Worm (Caenorhabditis elegans): Measurements from ENCODE around the gene sri-1.

DNA sequence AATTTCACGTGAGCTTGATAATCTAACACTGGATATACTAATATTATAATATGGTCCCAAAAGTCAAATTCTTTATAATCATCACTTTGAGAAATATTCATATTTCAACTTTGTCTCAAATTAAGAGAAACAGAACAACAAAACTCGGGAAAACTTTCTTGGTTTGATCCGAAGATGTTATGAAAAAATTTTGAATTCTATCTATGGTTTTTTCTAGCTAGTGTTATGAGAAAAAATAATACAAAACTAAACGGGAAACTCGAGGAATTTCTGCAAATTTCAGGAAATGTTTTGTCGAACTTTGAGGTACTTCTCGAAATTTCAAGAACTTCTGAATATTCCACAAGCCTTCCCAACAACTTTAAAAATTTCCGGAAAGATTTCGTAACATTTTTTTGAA, 16.5 kb downstream of the sri-1 start, which contains the start of gene srw-59:
- TF ChIP-seq syd-9 (tag; optimal IDR thresholded peaks at IDR 0.05) (no peak), ceh-9 (tag; optimal IDR thresholded peaks at IDR 0.05) (no peak), F13H6.1 (tag; optimal IDR thresholded peaks at IDR 0.05) (no peak), pqm-1 (tag; optimal IDR thresholded peaks at IDR 0.05) (no peak), ceh-34 (tag; optimal IDR thresholded peaks at IDR 0.05) (no peak), dmd-4 (tag; optimal IDR thresholded peaks at IDR 0.05; ENCODE audit: borderline replicate concordance) (no peak), eyg-1 (tag; optimal IDR thresholded peaks at IDR 0.05) (no peak), ets-4 (tag; optimal IDR thresholded peaks at IDR 0.05) (no peak), ama-1 (optimal IDR thresholded peaks at IDR 0.05) (no peak), ztf-16 (tag; optimal IDR thresholded peaks at IDR 0.05) (no peak), ahr-1 (tag; optimal IDR thresholded peaks at IDR 0.05) (no peak), sdc-2 (tag; optimal IDR thresholded peaks at IDR 0.05) (no peak)
